Fruit fly (Drosophila melanogaster) whole organism, embryonic: ENCODE measurements around the gene CG13250.

Experiments used
- Abd-B ChIP-seq: fragments of 200-800 bp; sonication (Bioruptor generic); optimal IDR thresholded peaks from 2 replicates; lab custom pipeline; 2018; ENCODE audit warnings: missing biosample characterization, mild to moderate bottlenecking, missing genetic modification characterization, moderate library complexity
- Bgb ChIP-seq: fragments of 200-800 bp; sonication (Bioruptor generic); IDR thresholded peaks from 2 replicates; pipeline ENCODE4 v1.3.6; 2022; ENCODE audit warnings: missing biosample characterization, missing genetic modification characterization; ENCODE audit not compliant: partially characterized antibody
- CG12299 ChIP-seq: fragments of 200-800 bp; sonication (Bioruptor generic); optimal IDR thresholded peaks from 2 replicates; lab custom pipeline; 2018; ENCODE audit warnings: missing biosample characterization, mild to moderate bottlenecking, missing genetic modification characterization
- CG12659 ChIP-seq: fragments of 200-800 bp; sonication (Bioruptor generic); optimal IDR thresholded peaks from 3 replicates; lab custom pipeline; 2017; ENCODE audit warnings: mild to moderate bottlenecking, missing biosample characterization, missing genetic modification reagents, missing genetic modification characterization
- CG13775 ChIP-seq: fragments of 200-800 bp; sonication (Bioruptor generic); optimal IDR thresholded peaks from 3 replicates; lab custom pipeline; 2017; ENCODE audit warnings: missing biosample characterization, mild to moderate bottlenecking, missing genetic modification characterization
- CG17359 ChIP-seq: fragments of 200-800 bp; sonication (Bioruptor generic); optimal IDR thresholded peaks from 3 replicates; lab custom pipeline; 2018; ENCODE audit warnings: missing biosample characterization, mild to moderate bottlenecking, missing genetic modification characterization, moderate library complexity
- CG17802 ChIP-seq: fragments of 200-800 bp; sonication (Bioruptor generic); optimal IDR thresholded peaks from 2 replicates; lab custom pipeline; 2018; ENCODE audit warnings: missing biosample characterization, mild to moderate bottlenecking, missing genetic modification characterization, moderate library complexity
- CG18011 ChIP-seq: fragments of 200-800 bp; sonication (Bioruptor generic); optimal IDR thresholded peaks from 2 replicates; lab custom pipeline; 2017; ENCODE audit warnings: missing biosample characterization, missing genetic modification characterization, mild to moderate bottlenecking, moderate library complexity, missing genotype
- CG18764 ChIP-seq: fragments of 200-800 bp; sonication (Bioruptor generic); optimal IDR thresholded peaks from 3 replicates; lab custom pipeline; 2016; ENCODE audit warnings: missing biosample characterization, missing genetic modification characterization
- CG34422 ChIP-seq: fragments of 200-800 bp; sonication (Bioruptor generic); IDR thresholded peaks from 3 replicates; pipeline ENCODE4 v1.3.6; 2022; ENCODE audit warnings: missing biosample characterization, missing genetic modification characterization
- CG6683 ChIP-seq: fragments of 200-800 bp; sonication (Bioruptor generic); optimal IDR thresholded peaks from 2 replicates; lab custom pipeline; 2017; ENCODE audit warnings: missing biosample characterization, mild to moderate bottlenecking, missing genetic modification characterization, missing genetic modification reagents
- CG6791 ChIP-seq: fragments of 200-800 bp; sonication (Bioruptor generic); IDR thresholded peaks from 3 replicates; pipeline ENCODE4 v1.3.6; 2022; ENCODE audit warnings: missing biosample characterization, missing genetic modification characterization; ENCODE audit not compliant: partially characterized antibody
- CG7786 ChIP-seq: fragments of 200-800 bp; sonication (Bioruptor generic); optimal IDR thresholded peaks from 2 replicates; lab custom pipeline; 2016; ENCODE audit warnings: missing biosample characterization, missing genetic modification characterization
- CG8089 ChIP-seq: fragments of 200-800 bp; sonication (Bioruptor generic); optimal IDR thresholded peaks from 3 replicates; lab custom pipeline; 2016; ENCODE audit warnings: missing biosample characterization, missing genetic modification characterization
- CG8281 ChIP-seq: fragments of 200-800 bp; sonication (Bioruptor generic); optimal IDR thresholded peaks from 2 replicates; lab custom pipeline; 2018; ENCODE audit warnings: missing biosample characterization, mild to moderate bottlenecking, missing genetic modification characterization, moderate library complexity
- CG8290 ChIP-seq, 3 experiments: fragments of 200-800 bp; sonication (Bioruptor generic); optimal IDR thresholded peaks; 2 replicates each; lab custom pipeline; 2016 to 2019; ENCODE audit warnings: missing biosample characterization in 3 of 3, missing genetic modification characterization in 3 of 3, mild to moderate bottlenecking in 2 of 3, moderate library complexity in 1 of 3
- CG9876 ChIP-seq: fragments of 200-800 bp; sonication (Bioruptor generic); optimal IDR thresholded peaks from 2 replicates; lab custom pipeline; 2016; ENCODE audit warnings: missing biosample characterization, missing genetic modification characterization
- CG9932 ChIP-seq: fragments of 200-800 bp; sonication (Bioruptor generic); IDR thresholded peaks from 2 replicates; pipeline ENCODE4 v1.3.6; 2022; ENCODE audit warnings: missing biosample characterization, missing genetic modification characterization
- Eip74EF ChIP-seq, 2 experiments: fragments of 200-800 bp in 1 of 2; fragments of >200 bp in 1 of 2; sonication (Bioruptor generic) in 1 of 2; optimal IDR thresholded peaks; 2 replicates each; lab custom pipeline; 2017 to 2019; ENCODE audit warnings: missing biosample characterization in 2 of 2, missing genetic modification characterization in 2 of 2, mild to moderate bottlenecking in 1 of 2, moderate library complexity in 1 of 2
- Fer1 ChIP-seq: fragments of 200-800 bp; sonication (Bioruptor generic); optimal IDR thresholded peaks from 2 replicates; lab custom pipeline; 2017; ENCODE audit warnings: missing biosample characterization, mild to moderate bottlenecking, missing genetic modification characterization
- GATAe ChIP-seq: fragments of 200-800 bp; sonication (Bioruptor generic); conservative IDR thresholded peaks from 2 replicates; pipeline ENCODE4 v1.3.6; 2022; ENCODE audit warnings: missing biosample characterization, missing genetic modification characterization
- H2.0 ChIP-seq: fragments of 200-800 bp; sonication (Bioruptor generic); IDR thresholded peaks from 2 replicates; pipeline ENCODE4 v1.3.6; 2022; ENCODE audit warnings: missing biosample characterization, missing genetic modification characterization
- HLH4C ChIP-seq: fragments of 200-800 bp; sonication (Bioruptor generic); IDR thresholded peaks from 3 replicates; pipeline ENCODE4 v1.3.6; 2022; ENCODE audit warnings: missing biosample characterization, missing genetic modification characterization; ENCODE audit not compliant: partially characterized antibody
- Kr ChIP-seq: fragments of 200-800 bp; sonication (Bioruptor generic); optimal IDR thresholded peaks from 2 replicates; lab custom pipeline; 2017; ENCODE audit warnings: missing biosample characterization, mild to moderate bottlenecking, missing genetic modification characterization
- MESR4 ChIP-seq: fragments of 200-800 bp; sonication (Bioruptor generic); optimal IDR thresholded peaks from 2 replicates; lab custom pipeline; 2018; ENCODE audit warnings: missing biosample characterization, mild to moderate bottlenecking, missing genetic modification characterization, moderate library complexity
- Med ChIP-seq: fragments of 200-800 bp; sonication (Bioruptor generic); peaks from one replicate; lab custom pipeline; 2016; ENCODE audit warnings: missing biosample characterization, missing genetic modification characterization, mild to moderate bottlenecking, inconsistent platforms, moderate library complexity
- NK7.1 ChIP-seq: fragments of 200-800 bp; sonication (Bioruptor generic); optimal IDR thresholded peaks from 3 replicates; lab custom pipeline; 2016; ENCODE audit warnings: missing biosample characterization, missing genetic modification characterization
- Ptx1 ChIP-seq: fragments of 200-800 bp; sonication (Bioruptor generic); IDR thresholded peaks from 2 replicates; pipeline ENCODE4 v1.3.6; 2022; ENCODE audit warnings: missing biosample characterization, missing genetic modification characterization
- Rfx ChIP-seq: fragments of 200-800 bp; sonication (Bioruptor generic); IDR thresholded peaks from 2 replicates; pipeline ENCODE4 v1.3.6; 2022; ENCODE audit warnings: missing biosample characterization, missing genetic modification characterization
- ase ChIP-seq: fragments of 200-800 bp; sonication (Bioruptor generic); IDR thresholded peaks from 3 replicates; pipeline ENCODE4 v1.3.6; 2022; ENCODE audit warnings: missing biosample characterization, missing genetic modification characterization
- ash1 ChIP-seq: fragments of 200-800 bp; sonication (Bioruptor generic); optimal IDR thresholded peaks from 2 replicates; lab custom pipeline; 2018; ENCODE audit warnings: missing biosample characterization, mild to moderate bottlenecking, missing genetic modification characterization
- cato ChIP-seq: fragments of 200-800 bp; sonication (Bioruptor generic); optimal IDR thresholded peaks from 2 replicates; lab custom pipeline; 2016; ENCODE audit warnings: missing biosample characterization, missing genetic modification characterization, borderline replicate concordance
- chm ChIP-seq: fragments of 200-800 bp; sonication (Bioruptor generic); IDR thresholded peaks from 2 replicates; pipeline ENCODE4 v1.3.6; 2022; ENCODE audit warnings: missing biosample characterization, missing genetic modification characterization
- ci ChIP-seq: fragments of 200-800 bp; sonication (Bioruptor generic); IDR thresholded peaks from 3 replicates; pipeline ENCODE4 v1.3.6; 2022; ENCODE audit warnings: missing biosample characterization, missing genetic modification characterization
- danr ChIP-seq: fragments of 200-800 bp; sonication (Bioruptor generic); IDR thresholded peaks from 2 replicates; pipeline ENCODE4 v1.3.6; 2022; ENCODE audit warnings: missing biosample characterization, missing genetic modification characterization
- en ChIP-seq: fragments of 200-800 bp; sonication (Bioruptor generic); optimal IDR thresholded peaks from 2 replicates; lab custom pipeline; 2016; ENCODE audit warnings: missing biosample characterization, missing genetic modification characterization
- gsb ChIP-seq: fragments of 200-800 bp; sonication (Bioruptor generic); IDR thresholded peaks from 2 replicates; pipeline ENCODE4 v1.3.6; 2022; ENCODE audit warnings: missing biosample characterization, missing genetic modification characterization
- mld ChIP-seq: fragments of 200-800 bp; sonication (Bioruptor generic); IDR thresholded peaks from 3 replicates; pipeline ENCODE4 v1.3.6; 2022; ENCODE audit warnings: missing biosample characterization, missing genetic modification characterization; ENCODE audit not compliant: partially characterized antibody
- nau ChIP-seq: fragments of 200-800 bp; sonication (Bioruptor generic); optimal IDR thresholded peaks from 3 replicates; lab custom pipeline; 2017; ENCODE audit warnings: missing biosample characterization, mild to moderate bottlenecking, missing genetic modification characterization, missing genetic modification reagents
- pb ChIP-seq: fragments of 200-800 bp; sonication (Bioruptor generic); optimal IDR thresholded peaks from 3 replicates; lab custom pipeline; 2016; ENCODE audit warnings: missing biosample characterization, missing genetic modification characterization
- pnt ChIP-seq: fragments of 200-800 bp; sonication (Bioruptor generic); optimal IDR thresholded peaks from 3 replicates; lab custom pipeline; 2016; ENCODE audit warnings: missing biosample characterization, missing genetic modification characterization
- sc ChIP-seq, 3 experiments: fragments of >200 bp in 2 of 3; fragments of 200-800 bp in 1 of 3; sonication (Bioruptor generic) in 1 of 3; optimal IDR thresholded peaks; 2 replicates in 2 of 3; 3 replicates in 1 of 3; lab custom pipeline; 2017; ENCODE audit warnings: mild to moderate bottlenecking in 1 of 3, missing biosample characterization in 1 of 3, missing genetic modification characterization in 1 of 3, missing genetic modification reagents in 1 of 3
- slp2 ChIP-seq: fragments of 200-800 bp; sonication (Bioruptor generic); optimal IDR thresholded peaks from 2 replicates; lab custom pipeline; 2016; ENCODE audit warnings: missing biosample characterization, missing genetic modification characterization
- tup ChIP-seq: fragments of 200-800 bp; sonication (Bioruptor generic); optimal IDR thresholded peaks from 2 replicates; lab custom pipeline; 2016; ENCODE audit warnings: missing biosample characterization, mild to moderate bottlenecking, missing genetic modification characterization, moderate library complexity
- usp ChIP-seq: fragments of >200 bp; optimal IDR thresholded peaks from 2 replicates; lab custom pipeline; 2017; ENCODE audit warnings: missing biosample characterization, missing genetic modification characterization
- vvl ChIP-seq: fragments of 200-800 bp; sonication (Bioruptor generic); IDR thresholded peaks from 2 replicates; pipeline ENCODE4 v1.3.6; 2022; ENCODE audit warnings: missing biosample characterization, missing genetic modification characterization
- zen ChIP-seq: fragments of 200-800 bp; sonication (Bioruptor generic); optimal IDR thresholded peaks from 3 replicates; lab custom pipeline; 2018; ENCODE audit warnings: missing biosample characterization, mild to moderate bottlenecking, missing genetic modification characterization, moderate library complexity

CG13250 gene

dm6 chr3L:20540182-20540974 lies 6.9 kb downstream of the CG13250 start, which contains the start of gene Rcd2 (continued):
- no peak for TF ChIP-seq MESR4 (GFP tag; lab: Kevin White, UChicago)
- no peak for TF ChIP-seq CG8089 (GFP tag; lab: Kevin White, UChicago)
- TF ChIP-seq gsb (GFP tag; lab: Robert Waterston, UW): peak; percentile 31; the same call in 1 of the 2 replicates
- TF ChIP-seq pnt (GFP tag; lab: Kevin White, UChicago): no peak
- TF ChIP-seq CG18011: peak; percentile 50
- TF ChIP-seq mld: peak; percentile 79
- no peak for TF ChIP-seq sc (optimal IDR thresholded peaks at IDR 0.05; lab: Kevin White, UChicago)
- TF ChIP-seq sc (GFP tag; optimal IDR thresholded peaks at IDR 0.05; lab: Kevin White, UChicago): no peak
- peak; percentile 88 for TF ChIP-seq CG6683 (GFP tag; lab: Kevin White, UChicago)
- TF ChIP-seq Fer1 (GFP tag; lab: Kevin White, UChicago): peak; percentile 91
- TF ChIP-seq usp (GFP tag; lab: Kevin White, UChicago): no peak
- TF ChIP-seq CG8281: peak; percentile 61
- peak; percentile 43 for TF ChIP-seq zen (tag; lab: Kevin White, UChicago)
- peak; percentile 57; the same call in 1 of the 2 replicates for TF ChIP-seq danr (GFP tag; lab: Robert Waterston, UW)
- peak; percentile 63 for TF ChIP-seq NK7.1 (GFP tag; lab: Kevin White, UChicago)
- TF ChIP-seq CG7786 (GFP tag; lab: Kevin White, UChicago): peak; percentile 62
- peak; percentile 69 for TF ChIP-seq CG13775
- TF ChIP-seq cato (GFP tag; lab: Kevin White, UChicago): no peak
- TF ChIP-seq CG17802 (tag; lab: Kevin White, UChicago): no peak
- TF ChIP-seq ci: peak; percentile 51; the same call in 2 of the 3 replicates
- peak; percentile 2 for TF ChIP-seq CG8290 (GFP tag; optimal IDR thresholded peaks at IDR 0.05; lab: Kevin White, UChicago)
- peak; percentile 7 to 88 for TF ChIP-seq CG8290 (tag; optimal IDR thresholded peaks at IDR 0.05; lab: Kevin White, UChicago)
- TF ChIP-seq Med (GFP tag; lab: Kevin White, UChicago): peak; percentile 88
- peak; percentile 95 for TF ChIP-seq CG12659 (GFP tag; lab: Kevin White, UChicago)
- peak; percentile 85 for TF ChIP-seq vvl (GFP tag; lab: Robert Waterston, UW)
- TF ChIP-seq CG17359 (tag; lab: Kevin White, UChicago): peak; percentile 84
- TF ChIP-seq CG34422 (GFP tag; lab: Robert Waterston, UW): 0 out of 3 replicates have a peak, but pooled peaks have one; percentile 63
- TF ChIP-seq CG6791 (GFP tag; lab: Robert Waterston, UW): peak; percentile 90
- TF ChIP-seq pb (GFP tag; lab: Kevin White, UChicago): peak; percentile 5
- TF ChIP-seq Eip74EF (GFP tag; optimal IDR thresholded peaks at IDR 0.05; lab: Kevin White, UChicago): peak in 1 of 2 experiments; percentile 92
- TF ChIP-seq nau (GFP tag; lab: Kevin White, UChicago): peak; percentile 81
- TF ChIP-seq CG12299 (tag; lab: Kevin White, UChicago): peak; percentile 85
- no peak for TF ChIP-seq GATAe (GFP tag; lab: Robert Waterston, UW)
- no peak for TF ChIP-seq tup (GFP tag; lab: Kevin White, UChicago)
- TF ChIP-seq en (GFP tag; lab: Kevin White, UChicago): no peak
- TF ChIP-seq ase: peak; percentile 55; the same call in 1 of the 3 replicates
- TF ChIP-seq HLH4C (GFP tag; lab: Robert Waterston, UW): peak; percentile 86
- no peak for TF ChIP-seq CG9876 (GFP tag; lab: Kevin White, UChicago)
- peak; percentile 64 for TF ChIP-seq H2.0 (GFP tag; lab: Robert Waterston, UW)
- TF ChIP-seq Rfx (GFP tag; lab: Robert Waterston, UW): peak; percentile 85
- TF ChIP-seq CG9932 (GFP tag; lab: Robert Waterston, UW): peak; percentile 86
- peak; percentile 82 for TF ChIP-seq Ptx1 (GFP tag; lab: Robert Waterston, UW)
- TF ChIP-seq ash1 (GFP tag; lab: Kevin White, UChicago): no peak
- no peak; the same call in 1 of the 2 replicates for TF ChIP-seq chm (GFP tag; lab: Robert Waterston, UW)
- TF ChIP-seq Abd-B: peak; percentile 59
- peak; percentile 54 for TF ChIP-seq slp2 (GFP tag; lab: Kevin White, UChicago)
- TF ChIP-seq Bgb: peak; percentile 95
- no peak for TF ChIP-seq Kr (GFP tag; lab: Kevin White, UChicago)
- TF ChIP-seq CG18764 (GFP tag; lab: Kevin White, UChicago): peak; percentile 52
